Fruit fly (Drosophila melanogaster): ENCODE measurements around the gene smp-30.

Gene smp-30

DNA sequence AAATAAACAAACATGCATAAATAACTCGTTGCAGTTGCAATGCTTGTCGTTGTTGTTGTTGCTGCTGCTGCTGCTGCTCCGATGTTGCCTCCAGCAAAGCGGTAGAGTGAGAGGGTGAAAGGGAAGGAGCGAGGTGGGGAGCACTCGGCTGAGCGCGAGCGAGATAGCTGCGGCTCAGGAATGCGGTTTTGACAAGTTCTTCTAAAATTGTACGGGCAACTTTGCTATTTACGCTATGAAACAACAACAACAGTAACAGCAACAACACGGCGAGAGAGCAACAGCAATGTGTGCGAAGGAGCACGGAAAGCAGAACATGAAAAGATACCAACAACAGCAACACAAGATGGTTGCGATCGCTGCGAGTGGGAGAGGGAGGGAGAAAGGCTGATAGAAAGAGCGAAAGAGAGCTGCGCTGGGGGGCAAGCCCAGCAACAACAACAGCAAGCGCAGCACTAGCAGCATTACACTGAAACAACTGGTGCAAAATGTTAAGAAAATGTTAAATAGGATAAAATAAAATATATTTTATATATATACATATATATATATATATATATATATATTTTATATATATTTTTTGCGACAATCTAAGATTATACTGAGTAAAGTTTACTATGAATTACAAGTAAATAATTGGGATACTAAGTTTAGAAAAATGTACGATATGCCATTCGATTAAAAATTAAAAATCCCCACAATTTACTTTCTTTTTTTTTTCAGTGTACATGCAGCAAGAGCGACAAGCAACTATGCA, 36.7 kb downstream of the smp-30 start (continued):
- TF ChIP-seq CG10366 (GFP tag; IDR thresholded peaks at IDR 0.05) (peak; percentile 27; the same call in 1 of the 2 replicates), H2.0 (GFP tag; IDR thresholded peaks at IDR 0.05) (peak; percentile 22; the same call in 1 of the 2 replicates), CG17328 (GFP tag; IDR thresholded peaks at IDR 0.05) (peak; percentile 54; the same call in 1 of the 2 replicates), CG4328 (GFP tag; optimal IDR thresholded peaks at IDR 0.05) (peak; percentile 64), Abd-B (GFP tag; optimal IDR thresholded peaks at IDR 0.05) (peak; percentile 73), Atf-2 (GFP tag; optimal IDR thresholded peaks at IDR 0.05) (no peak), ham (GFP tag; IDR thresholded peaks at IDR 0.05) (no peak), Side (GFP tag; optimal IDR thresholded peaks at IDR 0.05) (peak; percentile 33), unc-4 (GFP tag; IDR thresholded peaks at IDR 0.05; ENCODE audit: partially characterized antibody) (no peak), ttk (GFP tag; IDR thresholded peaks at IDR 0.05) (peak; percentile 54; the same call in 1 of the 2 replicates), CG14860 (GFP tag; IDR thresholded peaks at IDR 0.05; ENCODE audit: partially characterized antibody) (no peak), caup (GFP tag; optimal IDR thresholded peaks at IDR 0.05; ENCODE audit: severe bottlenecking) (no peak), lmd (GFP tag; IDR thresholded peaks at IDR 0.05) (peak; percentile 50; the same call in 1 of the 2 replicates), ems (GFP tag; optimal IDR thresholded peaks at IDR 0.05) (peak; percentile 13), CG8089 (GFP tag; optimal IDR thresholded peaks at IDR 0.05) (no peak), Aef1 (GFP tag; IDR thresholded peaks at IDR 0.05) (peak; percentile 47; the same call in 2 of the 3 replicates), CG13894 (tag; optimal IDR thresholded peaks at IDR 0.05) (no peak), ro (GFP tag; IDR thresholded peaks at IDR 0.05) (no peak), CG13424 (tag; optimal IDR thresholded peaks at IDR 0.05) (peak; percentile 84), CG32772 (GFP tag; IDR thresholded peaks at IDR 0.05) (peak; percentile 56; the same call in 1 of the 2 replicates), sim (GFP tag; IDR thresholded peaks at IDR 0.05) (no peak), Fer1 (GFP tag; optimal IDR thresholded peaks at IDR 0.05) (no peak), Hr78 (GFP tag; optimal IDR thresholded peaks at IDR 0.05) (no peak), NFAT (GFP tag; IDR thresholded peaks at IDR 0.05) (no peak), jigr1 (GFP tag; IDR thresholded peaks at IDR 0.05) (no peak), CG1603 (tag; optimal IDR thresholded peaks at IDR 0.05) (peak; percentile 28), cato (GFP tag; optimal IDR thresholded peaks at IDR 0.05; ENCODE audit: borderline replicate concordance) (no peak), onecut (GFP tag; IDR thresholded peaks at IDR 0.05) (peak; percentile 42), CG7271 (tag; optimal IDR thresholded peaks at IDR 0.05) (peak; percentile 29), Nf-YA (GFP tag; IDR thresholded peaks at IDR 0.05) (peak; percentile 52; the same call in 1 of the 2 replicates), CG12769 (tag; optimal IDR thresholded peaks at IDR 0.05) (peak; percentile 46), zfh1 (GFP tag; IDR thresholded peaks at IDR 0.05) (0 out of 3 replicates have a peak, but pooled peaks have one; percentile 31), jumu (GFP tag; optimal IDR thresholded peaks at IDR 0.05) (peak; percentile 11), Jarid2 (GFP tag; optimal IDR thresholded peaks at IDR 0.05) (peak; percentile 48), Rx (GFP tag; IDR thresholded peaks at IDR 0.05) (no peak), esg (GFP tag; conservative IDR thresholded peaks at IDR 0.05) (no peak), HLHmδ (GFP tag; optimal IDR thresholded peaks at IDR 0.05) (peak; percentile 16), so (GFP tag; IDR thresholded peaks at IDR 0.05) (no peak), Opbp (GFP tag; IDR thresholded peaks at IDR 0.05; ENCODE audit: partially characterized antibody) (0 out of 3 replicates have a peak, but pooled peaks have one; percentile 41), CG15479 (GFP tag; optimal IDR thresholded peaks at IDR 0.05) (peak; percentile 68), CG17186 (GFP tag; optimal IDR thresholded peaks at IDR 0.05) (peak; percentile 34), stwl (tag; optimal IDR thresholded peaks at IDR 0.05) (peak; percentile 44), CG16863 (GFP tag; optimal IDR thresholded peaks at IDR 0.05) (no peak), CG10979 (tag; optimal IDR thresholded peaks at IDR 0.05) (peak; percentile 97), E2f2 (GFP tag; IDR thresholded peaks at IDR 0.05) (no peak; the same call in 1 of the 2 replicates), tup (GFP tag; optimal IDR thresholded peaks at IDR 0.05) (no peak), shn (GFP tag; optimal IDR thresholded peaks at IDR 0.05) (peak; percentile 30), CG3995 (GFP tag; optimal IDR thresholded peaks at IDR 0.05) (no peak)

All from whole organism, embryonic.